Fruit fly (Drosophila melanogaster) whole organism, embryonic: Measurements from ENCODE around the gene CG32847.
A peak's percentile ranks its signal among the peaks of the same experiment; 100 is the strongest.

Experiments
- Ada2b ChIP-seq: fragments of 200-800 bp; sonication (Bioruptor generic); IDR thresholded peaks from 2 replicates; pipeline ENCODE4 v1.3.6; 2022; ENCODE audit warnings: missing biosample characterization, missing genetic modification characterization
- BEAF-32 ChIP-seq: fragments of 200-800 bp; sonication (Bioruptor generic); optimal IDR thresholded peaks from 3 replicates; lab custom pipeline; 2017; ENCODE audit warnings: missing biosample characterization, missing genetic modification characterization, mild to moderate bottlenecking, moderate library complexity, missing genetic modification reagents
- Bgb ChIP-seq: fragments of 200-800 bp; sonication (Bioruptor generic); IDR thresholded peaks from 2 replicates; pipeline ENCODE4 v1.3.6; 2022; ENCODE audit warnings: missing biosample characterization, missing genetic modification characterization; ENCODE audit not compliant: partially characterized antibody
- CG10267 ChIP-seq: fragments of 200-800 bp; sonication (Bioruptor generic); optimal IDR thresholded peaks from 2 replicates; lab custom pipeline; 2018; ENCODE audit warnings: missing biosample characterization, mild to moderate bottlenecking, missing genetic modification characterization, moderate library complexity
- CG10366 ChIP-seq: fragments of 200-800 bp; sonication (Bioruptor generic); IDR thresholded peaks from 2 replicates; pipeline ENCODE4 v1.3.6; 2022; ENCODE audit warnings: missing biosample characterization, missing genetic modification characterization
- CG11398 ChIP-seq: fragments of 200-800 bp; sonication (Bioruptor generic); optimal IDR thresholded peaks from 2 replicates; lab custom pipeline; 2016; ENCODE audit warnings: missing biosample characterization, missing genetic modification characterization
- CG11456 ChIP-seq: fragments of 200-800 bp; sonication (Bioruptor generic); IDR thresholded peaks from 3 replicates; pipeline ENCODE4 v1.3.6; 2022; ENCODE audit warnings: missing biosample characterization, missing genetic modification characterization
- CG11696 ChIP-seq: fragments of 200-800 bp; sonication (Bioruptor generic); IDR thresholded peaks from 2 replicates; pipeline ENCODE4 v1.3.6; 2022; ENCODE audit warnings: missing biosample characterization, missing genetic modification characterization
- CG12236 ChIP-seq: fragments of 200-800 bp; sonication (Bioruptor generic); optimal IDR thresholded peaks from 2 replicates; lab custom pipeline; 2016; ENCODE audit warnings: missing biosample characterization, missing genetic modification characterization
- CG13296 ChIP-seq: fragments of 200-800 bp; sonication (Bioruptor generic); optimal IDR thresholded peaks from 3 replicates; lab custom pipeline; 2018; ENCODE audit warnings: missing biosample characterization, mild to moderate bottlenecking, missing genetic modification characterization
- CG13775 ChIP-seq: fragments of 200-800 bp; sonication (Bioruptor generic); optimal IDR thresholded peaks from 3 replicates; lab custom pipeline; 2017; ENCODE audit warnings: missing biosample characterization, mild to moderate bottlenecking, missing genetic modification characterization
- CG14667 ChIP-seq: fragments of 200-800 bp; sonication (Bioruptor generic); IDR thresholded peaks from 2 replicates; pipeline ENCODE4 v1.3.6; 2022; ENCODE audit warnings: missing biosample characterization, missing genetic modification characterization
- CG15479 ChIP-seq: fragments of 200-800 bp; sonication (Bioruptor generic); optimal IDR thresholded peaks from 3 replicates; lab custom pipeline; 2019; ENCODE audit warnings: missing biosample characterization, mild to moderate bottlenecking, missing genetic modification characterization, moderate library complexity
- CG15696 ChIP-seq: fragments of 200-800 bp; sonication (Bioruptor generic); optimal IDR thresholded peaks from 2 replicates; lab custom pipeline; 2019; ENCODE audit warnings: missing biosample characterization, mild to moderate bottlenecking, missing genetic modification characterization, moderate library complexity
- CG1647 ChIP-seq: fragments of 200-800 bp; sonication (Bioruptor generic); optimal IDR thresholded peaks from 3 replicates; lab custom pipeline; 2016; ENCODE audit warnings: missing biosample characterization, missing genetic modification characterization
- CG17359 ChIP-seq: fragments of 200-800 bp; sonication (Bioruptor generic); optimal IDR thresholded peaks from 3 replicates; lab custom pipeline; 2018; ENCODE audit warnings: missing biosample characterization, mild to moderate bottlenecking, missing genetic modification characterization, moderate library complexity
- CG17385 ChIP-seq: fragments of 200-800 bp; sonication (Bioruptor generic); optimal IDR thresholded peaks from 3 replicates; lab custom pipeline; 2018; ENCODE audit warnings: missing biosample characterization, mild to moderate bottlenecking, missing genetic modification characterization
- CG18262 ChIP-seq: fragments of 200-800 bp; optimal IDR thresholded peaks from 3 replicates; lab custom pipeline; 2019; ENCODE audit warnings: missing biosample characterization, mild to moderate bottlenecking, missing genetic modification characterization, moderate library complexity
- CG33213 ChIP-seq: fragments of 200-800 bp; sonication (Bioruptor generic); optimal IDR thresholded peaks from 3 replicates; lab custom pipeline; 2016; ENCODE audit warnings: missing biosample characterization, missing genetic modification characterization
- CG3838 ChIP-seq: fragments of 200-800 bp; sonication (Bioruptor generic); optimal IDR thresholded peaks from 3 replicates; lab custom pipeline; 2016; ENCODE audit warnings: missing biosample characterization, missing genetic modification characterization
- CG4424 ChIP-seq: fragments of 200-800 bp; sonication (Bioruptor generic); optimal IDR thresholded peaks from 3 replicates; lab custom pipeline; 2016; ENCODE audit warnings: missing biosample characterization, missing genetic modification characterization
- CG6791 ChIP-seq: fragments of 200-800 bp; sonication (Bioruptor generic); IDR thresholded peaks from 3 replicates; pipeline ENCODE4 v1.3.6; 2022; ENCODE audit warnings: missing biosample characterization, missing genetic modification characterization; ENCODE audit not compliant: partially characterized antibody
- CG6813 ChIP-seq: fragments of 200-800 bp; sonication (Bioruptor generic); optimal IDR thresholded peaks from 2 replicates; lab custom pipeline; 2017; ENCODE audit warnings: missing biosample characterization, missing genetic modification characterization, mild to moderate bottlenecking, moderate library complexity, missing genetic modification reagents
- CG7786 ChIP-seq: fragments of 200-800 bp; sonication (Bioruptor generic); optimal IDR thresholded peaks from 2 replicates; lab custom pipeline; 2016; ENCODE audit warnings: missing biosample characterization, missing genetic modification characterization
- CG7839 ChIP-seq: fragments of 200-800 bp; sonication (Bioruptor generic); optimal IDR thresholded peaks from 3 replicates; lab custom pipeline; 2018; ENCODE audit warnings: missing biosample characterization, mild to moderate bottlenecking, missing genetic modification characterization, moderate library complexity
- CG8290 ChIP-seq, 3 experiments: fragments of 200-800 bp; sonication (Bioruptor generic); optimal IDR thresholded peaks; 2 replicates each; lab custom pipeline; 2016 to 2019; ENCODE audit warnings: missing biosample characterization in 3 of 3, missing genetic modification characterization in 3 of 3, mild to moderate bottlenecking in 2 of 3, moderate library complexity in 1 of 3
- CG8924 ChIP-seq: fragments of 200-800 bp; optimal IDR thresholded peaks from 3 replicates; lab custom pipeline; 2019; ENCODE audit warnings: missing biosample characterization, mild to moderate bottlenecking, missing genetic modification characterization, moderate library complexity
- CG9817 ChIP-seq: fragments of 200-800 bp; sonication (Bioruptor generic); optimal IDR thresholded peaks from 2 replicates; lab custom pipeline; 2018; ENCODE audit warnings: missing biosample characterization, mild to moderate bottlenecking, missing genetic modification characterization, moderate library complexity
- CkIIα-i1 ChIP-seq: fragments of 200-800 bp; sonication (Bioruptor generic); IDR thresholded peaks from 2 replicates; pipeline ENCODE4 v1.3.6; 2022; ENCODE audit warnings: missing biosample characterization, missing genetic modification characterization
- Dek ChIP-seq: fragments of 200-800 bp; sonication (Bioruptor generic); optimal IDR thresholded peaks from 3 replicates; lab custom pipeline; 2019; ENCODE audit warnings: missing biosample characterization, mild to moderate bottlenecking, missing genetic modification characterization, moderate library complexity
- Fer1 ChIP-seq: fragments of 200-800 bp; sonication (Bioruptor generic); optimal IDR thresholded peaks from 2 replicates; lab custom pipeline; 2017; ENCODE audit warnings: missing biosample characterization, mild to moderate bottlenecking, missing genetic modification characterization
- Myb ChIP-seq: fragments of 200-800 bp; sonication (Bioruptor generic); optimal IDR thresholded peaks from 2 replicates; lab custom pipeline; 2016; ENCODE audit warnings: missing biosample characterization, missing genetic modification characterization
- Nf-YA ChIP-seq: fragments of 200-800 bp; sonication (Bioruptor generic); IDR thresholded peaks from 2 replicates; pipeline ENCODE4 v1.3.6; 2022; ENCODE audit warnings: missing biosample characterization, missing genetic modification characterization
- Oli ChIP-seq: fragments of 200-800 bp; sonication (Bioruptor generic); optimal IDR thresholded peaks from 2 replicates; lab custom pipeline; 2018; ENCODE audit warnings: missing biosample characterization, mild to moderate bottlenecking, missing genetic modification characterization, moderate library complexity
- PHDP ChIP-seq: fragments of 200-800 bp; sonication (Bioruptor generic); optimal IDR thresholded peaks from 3 replicates; lab custom pipeline; 2018; ENCODE audit warnings: missing biosample characterization, mild to moderate bottlenecking, missing genetic modification characterization, moderate library complexity
- Sox102F ChIP-seq: fragments of 200-800 bp; sonication (Bioruptor generic); optimal IDR thresholded peaks from 2 replicates; lab custom pipeline; 2018; ENCODE audit warnings: missing biosample characterization, mild to moderate bottlenecking, missing genetic modification characterization, moderate library complexity
- TFAM ChIP-seq: fragments of 200-800 bp; sonication (Bioruptor generic); optimal IDR thresholded peaks from 2 replicates; lab custom pipeline; 2017; ENCODE audit warnings: missing biosample characterization, missing genetic modification characterization, inconsistent platforms
- Taf1 ChIP-seq: fragments of 200-800 bp; sonication (Bioruptor generic); IDR thresholded peaks from 2 replicates; pipeline ENCODE4 v1.3.6; 2022; ENCODE audit warnings: missing biosample characterization, missing genetic modification characterization
- ash1 ChIP-seq: fragments of 200-800 bp; sonication (Bioruptor generic); optimal IDR thresholded peaks from 2 replicates; lab custom pipeline; 2018; ENCODE audit warnings: missing biosample characterization, mild to moderate bottlenecking, missing genetic modification characterization
- br ChIP-seq: fragments of >200 bp; optimal IDR thresholded peaks from 2 replicates; lab custom pipeline; 2017
- dati ChIP-seq: fragments of 200-800 bp; sonication (Bioruptor generic); IDR thresholded peaks from 2 replicates; pipeline ENCODE4 v1.3.6; 2022; ENCODE audit warnings: missing biosample characterization, missing genetic modification characterization
- esg ChIP-seq: fragments of 200-800 bp; sonication (Bioruptor generic); conservative IDR thresholded peaks from 2 replicates; pipeline ENCODE4 v1.3.6; 2022; ENCODE audit warnings: missing biosample characterization, missing genetic modification characterization
- eyg ChIP-seq: fragments of 200-800 bp; sonication (Bioruptor generic); optimal IDR thresholded peaks from 3 replicates; lab custom pipeline; 2016; ENCODE audit warnings: missing biosample characterization, missing genetic modification characterization
- ftz-f1 ChIP-seq: fragments of 200-800 bp; sonication (Bioruptor generic); optimal IDR thresholded peaks from 2 replicates; lab custom pipeline; 2016; ENCODE audit warnings: missing biosample characterization, missing genetic modification characterization
- grau ChIP-seq: fragments of 200-800 bp; optimal IDR thresholded peaks from 3 replicates; lab custom pipeline; 2019; ENCODE audit warnings: missing biosample characterization, mild to moderate bottlenecking, missing genetic modification characterization, moderate library complexity
- sd ChIP-seq: fragments of 200-800 bp; sonication (Bioruptor generic); optimal IDR thresholded peaks from 3 replicates; lab custom pipeline; 2018; ENCODE audit warnings: missing biosample characterization, mild to moderate bottlenecking, missing genetic modification characterization, moderate library complexity
- ssp ChIP-seq: fragments of 200-800 bp; sonication (Bioruptor generic); IDR thresholded peaks from 2 replicates; pipeline ENCODE4 v1.3.6; 2022; ENCODE audit warnings: missing biosample characterization, missing genetic modification characterization
- stwl ChIP-seq: fragments of 200-800 bp; sonication (Bioruptor generic); optimal IDR thresholded peaks from 3 replicates; lab custom pipeline; 2018; ENCODE audit warnings: missing biosample characterization, mild to moderate bottlenecking, missing genetic modification characterization, moderate library complexity
- sug ChIP-seq: fragments of 200-800 bp; optimal IDR thresholded peaks from 2 replicates; lab custom pipeline; 2019; ENCODE audit warnings: missing biosample characterization, mild to moderate bottlenecking, missing genetic modification characterization, moderate library complexity
- unpg ChIP-seq: fragments of 200-800 bp; sonication (Bioruptor generic); optimal IDR thresholded peaks from 3 replicates; lab custom pipeline; 2018; ENCODE audit warnings: missing biosample characterization, mild to moderate bottlenecking, missing genetic modification characterization, moderate library complexity

The CG32847 gene

DNA sequence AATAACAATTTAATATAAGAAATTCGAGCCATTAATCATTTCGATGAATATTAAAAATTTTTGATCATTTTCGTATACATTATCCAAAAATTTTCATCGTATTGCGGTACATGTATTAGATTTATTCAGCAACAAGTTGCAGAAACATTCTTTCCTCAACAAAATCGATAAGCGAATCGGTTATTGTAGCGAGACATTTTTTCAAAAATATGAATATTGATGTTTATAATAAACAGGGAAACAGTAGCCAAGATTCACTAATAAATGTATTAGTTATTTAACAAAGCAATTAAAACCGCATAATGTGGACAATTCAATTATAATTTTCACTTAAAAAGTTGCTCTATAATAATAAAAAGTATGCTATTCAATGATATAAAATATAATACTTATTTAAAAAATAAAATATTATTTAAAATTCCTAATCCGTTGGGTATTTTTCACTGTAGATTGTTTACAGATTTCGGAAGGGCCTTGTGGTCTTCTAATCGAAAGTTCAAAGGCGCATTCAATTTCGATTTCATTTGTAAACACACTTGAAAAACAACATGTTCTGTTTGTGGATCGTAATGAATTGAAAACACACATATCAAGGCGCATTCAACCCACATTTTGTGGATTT lies 32.2 kb upstream of the CG32847 start (continued):
- TF ChIP-seq CG10267 (tag; lab: Kevin White, UChicago), result peak; percentile 27
- TF ChIP-seq CG7786 (GFP tag; lab: Kevin White, UChicago), result no peak
- peak; percentile 3 for TF ChIP-seq Fer1
- TF ChIP-seq dati (GFP tag; lab: Robert Waterston, UW), result no peak
- TF ChIP-seq CG7839 (tag; lab: Kevin White, UChicago), result peak; percentile 57
- TF ChIP-seq Nf-YA, result no peak
- TF ChIP-seq sug (tag; lab: Kevin White, UChicago), result peak; percentile 39
- TF ChIP-seq Bgb (GFP tag; lab: Robert Waterston, UW), result no peak
- TF ChIP-seq PHDP, result peak; percentile 53
- no peak for TF ChIP-seq esg
- TF ChIP-seq ftz-f1 (GFP tag; lab: Kevin White, UChicago), result no peak
- no peak for TF ChIP-seq CG14667 (GFP tag; lab: Robert Waterston, UW)
- peak; percentile 18 for TF ChIP-seq CG13296 (GFP tag; lab: Kevin White, UChicago)
- TF ChIP-seq CG11398 (GFP tag; lab: Kevin White, UChicago), result no peak
- TF ChIP-seq CG6813 (GFP tag; lab: Kevin White, UChicago), result no peak
- peak; percentile 19 for TF ChIP-seq CG17359 (tag; lab: Kevin White, UChicago)
- TF ChIP-seq CG18262, result peak; percentile 57
- TF ChIP-seq Oli (tag; lab: Kevin White, UChicago), result peak; percentile 5
- no peak for TF ChIP-seq CkIIα-i1 (GFP tag; lab: Robert Waterston, UW)
- TF ChIP-seq sd (tag; lab: Kevin White, UChicago), result peak; percentile 14
- TF ChIP-seq Taf1 (GFP tag; lab: Robert Waterston, UW), result no peak
- no peak for TF ChIP-seq CG1647 (GFP tag; lab: Kevin White, UChicago)
- no peak for TF ChIP-seq CG15696 (tag; lab: Kevin White, UChicago)
- no peak for TF ChIP-seq CG12236 (GFP tag; lab: Kevin White, UChicago)
- no peak for TF ChIP-seq eyg
- TF ChIP-seq ash1 (GFP tag; lab: Kevin White, UChicago), result no peak
- peak; percentile 10 for TF ChIP-seq CG17385
- TF ChIP-seq CG11696 (GFP tag; lab: Robert Waterston, UW), result no peak
- no peak for TF ChIP-seq CG15479 (GFP tag; lab: Kevin White, UChicago)
- TF ChIP-seq br (lab: Kevin White, UChicago), result no peak
- TF ChIP-seq CG8290 (GFP tag; optimal IDR thresholded peaks at IDR 0.05; lab: Kevin White, UChicago), result no peak
- no peak for TF ChIP-seq CG8290 (tag; optimal IDR thresholded peaks at IDR 0.05; lab: Kevin White, UChicago)
- no peak for TF ChIP-seq CG10366 (GFP tag; lab: Robert Waterston, UW)
- TF ChIP-seq Sox102F (GFP tag; lab: Kevin White, UChicago), result peak; percentile 46
- no peak for TF ChIP-seq CG4424 (GFP tag; lab: Kevin White, UChicago)
- TF ChIP-seq Ada2b (GFP tag; lab: Robert Waterston, UW), result no peak
- no peak for TF ChIP-seq CG13775
- no peak for TF ChIP-seq TFAM (GFP tag; lab: Kevin White, UChicago)
- TF ChIP-seq Dek (tag; lab: Kevin White, UChicago), result peak; percentile 36
- TF ChIP-seq CG11456 (GFP tag; lab: Robert Waterston, UW), result no peak
- TF ChIP-seq CG8924, result peak; percentile 31
- no peak for TF ChIP-seq Myb (GFP tag; lab: Kevin White, UChicago)
- TF ChIP-seq CG6791 (GFP tag; lab: Robert Waterston, UW), result no peak
- no peak for TF ChIP-seq CG9817 (tag; lab: Kevin White, UChicago)
- peak; percentile 40 for TF ChIP-seq unpg (GFP tag; lab: Kevin White, UChicago)
- peak; percentile 4 for TF ChIP-seq stwl (tag; lab: Kevin White, UChicago)
- peak; percentile 61 for TF ChIP-seq grau
- TF ChIP-seq CG3838, result no peak
- TF ChIP-seq ssp, result no peak
- TF ChIP-seq CG33213, result no peak
- no peak for TF ChIP-seq BEAF-32 (GFP tag; lab: Kevin White, UChicago)
